Worm (Caenorhabditis elegans) whole organism, L2 larva: ENCODE measurements around the gene sto-6.

ENCODE experiments used
- C34F6.9 ChIP-seq: fragments of 150-350 bp; optimal IDR thresholded peaks from 2 replicates; lab custom pipeline; 2014; ENCODE audit warnings: missing biosample characterization, missing genetic modification characterization
- R02D3.7 ChIP-seq: fragments of 150-350 bp; optimal IDR thresholded peaks from 2 replicates; lab custom pipeline; 2014; ENCODE audit warnings: missing biosample characterization, missing genetic modification characterization
- ZK546.5 ChIP-seq: sonication (generic microtip); optimal IDR thresholded peaks from 2 replicates; lab custom pipeline; 2017; ENCODE audit warnings: missing biosample characterization, missing genetic modification characterization
- blmp-1 ChIP-seq: sonication (generic microtip); optimal IDR thresholded peaks from 2 replicates; lab custom pipeline; 2017; ENCODE audit warnings: missing genetic modification characterization, mild to moderate bottlenecking, missing compliant biosample characterization, antibody characterized with exemption, moderate library complexity; ENCODE audit not compliant: insufficient read depth
- ceh-16 ChIP-seq: fragments of 150-350 bp; optimal IDR thresholded peaks from 2 replicates; lab custom pipeline; 2014; ENCODE audit warnings: missing biosample characterization, missing genetic modification characterization
- ceh-82 ChIP-seq: fragments of 150-350 bp; optimal IDR thresholded peaks from 2 replicates; lab custom pipeline; 2014; ENCODE audit warnings: missing biosample characterization, missing genetic modification characterization
- crh-2 ChIP-seq: sonication (generic microtip); optimal IDR thresholded peaks from 2 replicates; lab custom pipeline; 2017; ENCODE audit warnings: missing biosample characterization, missing genetic modification characterization
- egl-27 ChIP-seq: sonication (generic microtip); optimal IDR thresholded peaks from 3 replicates; lab custom pipeline; 2017; ENCODE audit warnings: missing biosample characterization, missing genetic modification reagents, missing genetic modification characterization
- elt-1 ChIP-seq: fragments of 150-350 bp; optimal IDR thresholded peaks from 2 replicates; lab custom pipeline; 2014; ENCODE audit warnings: missing biosample characterization, missing genetic modification characterization
- fos-1 ChIP-seq: fragments of 150-350 bp; optimal IDR thresholded peaks from 2 replicates; lab custom pipeline; 2014; ENCODE audit warnings: missing biosample characterization, missing genetic modification characterization
- gmeb-1 ChIP-seq: fragments of 150-350 bp; optimal IDR thresholded peaks from 2 replicates; lab custom pipeline; 2014; ENCODE audit warnings: missing biosample characterization, missing genetic modification characterization
- lin-11 ChIP-seq: fragments of 150-350 bp; sonication (generic microtip); optimal IDR thresholded peaks from 2 replicates; lab custom pipeline; 2014; ENCODE audit warnings: missing biosample characterization, missing genetic modification characterization, inconsistent platforms, mixed read lengths
- lin-13 ChIP-seq: fragments of 150-350 bp; optimal IDR thresholded peaks from 2 replicates; lab custom pipeline; 2014; ENCODE audit warnings: missing biosample characterization, missing genetic modification reagents, missing genetic modification characterization
- lsy-2 ChIP-seq, 2 experiments: fragments of 150-350 bp in 1 of 2; sonication (generic microtip) in 1 of 2; optimal IDR thresholded peaks; 2 replicates each; lab custom pipeline; 2014 to 2017; ENCODE audit warnings: missing biosample characterization in 2 of 2, missing genetic modification characterization in 2 of 2
- mbf-1 ChIP-seq: sonication (generic microtip); optimal IDR thresholded peaks from 2 replicates; lab custom pipeline; 2017; ENCODE audit warnings: missing biosample characterization, missing genetic modification characterization
- mdl-1 ChIP-seq, 2 experiments: fragments of 150-350 bp in 1 of 2; sonication (generic microtip) in 1 of 2; optimal IDR thresholded peaks; 2 replicates each; lab custom pipeline; 2017; ENCODE audit warnings: missing biosample characterization in 2 of 2, missing genetic modification characterization in 2 of 2
- nhr-10 ChIP-seq: sonication (generic microtip); optimal IDR thresholded peaks from 2 replicates; lab custom pipeline; 2017; ENCODE audit warnings: missing biosample characterization, missing genetic modification characterization
- nhr-11 ChIP-seq: fragments of 150-350 bp; optimal IDR thresholded peaks from 2 replicates; lab custom pipeline; 2014; ENCODE audit warnings: missing biosample characterization, missing genetic modification characterization
- nhr-12 ChIP-seq: fragments of 150-350 bp; optimal IDR thresholded peaks from 2 replicates; lab custom pipeline; 2014; ENCODE audit warnings: missing biosample characterization, missing genetic modification characterization
- nhr-129 ChIP-seq: fragments of 150-350 bp; optimal IDR thresholded peaks from 2 replicates; lab custom pipeline; 2014; ENCODE audit warnings: missing biosample characterization, missing genetic modification characterization
- nhr-21 ChIP-seq: fragments of 150-350 bp; optimal IDR thresholded peaks from 2 replicates; lab custom pipeline; 2014; ENCODE audit warnings: missing biosample characterization, missing genetic modification characterization
- nhr-23 ChIP-seq: fragments of 150-350 bp; optimal IDR thresholded peaks from 2 replicates; lab custom pipeline; 2014; ENCODE audit warnings: missing biosample characterization, missing genetic modification reagents, missing genetic modification characterization
- nhr-237 ChIP-seq: fragments of 150-350 bp; optimal IDR thresholded peaks from 2 replicates; lab custom pipeline; 2014; ENCODE audit warnings: missing biosample characterization, missing genetic modification characterization
- nhr-25 ChIP-seq: fragments of 150-350 bp; sonication (generic microtip); optimal IDR thresholded peaks from 3 replicates; lab custom pipeline; 2014; ENCODE audit warnings: missing biosample characterization, missing genetic modification characterization
- nhr-6 ChIP-seq: fragments of 150-350 bp; optimal IDR thresholded peaks from 2 replicates; lab custom pipeline; 2014; ENCODE audit warnings: missing biosample characterization, missing genetic modification characterization
- sem-4 ChIP-seq: fragments of 150-350 bp; optimal IDR thresholded peaks from 2 replicates; lab custom pipeline; 2014; ENCODE audit warnings: missing biosample characterization, missing genetic modification reagents, missing genetic modification characterization
- skn-1 ChIP-seq: sonication (generic microtip); optimal IDR thresholded peaks from 2 replicates; lab custom pipeline; 2017; ENCODE audit warnings: missing biosample characterization, missing genetic modification characterization
- sma-3 ChIP-seq: sonication (generic microtip); optimal IDR thresholded peaks from 2 replicates; lab custom pipeline; 2016; ENCODE audit warnings: missing genetic modification reagents, missing genetic modification characterization, missing compliant biosample characterization
- sma-9 ChIP-seq, 2 experiments: fragments of 150-350 bp in 1 of 2; sonication (generic microtip) in 1 of 2; optimal IDR thresholded peaks; 2 replicates each; lab custom pipeline; 2014 to 2016; ENCODE audit warnings: missing genetic modification characterization in 2 of 2, mild to moderate bottlenecking in 1 of 2, missing biosample characterization in 1 of 2, missing compliant biosample characterization in 1 of 2, missing genetic modification reagents in 1 of 2, moderate library complexity in 1 of 2
- unc-39 ChIP-seq: fragments of 150-350 bp; optimal IDR thresholded peaks from 2 replicates; lab custom pipeline; 2014; ENCODE audit warnings: missing biosample characterization, missing genetic modification characterization
- unc-55 ChIP-seq: fragments of 150-350 bp; sonication (generic microtip); optimal IDR thresholded peaks from 3 replicates; lab custom pipeline; 2014; ENCODE audit warnings: missing biosample characterization, missing genetic modification reagents, missing genetic modification characterization
- zag-1 ChIP-seq: fragments of 150-350 bp; optimal IDR thresholded peaks from 2 replicates; lab custom pipeline; 2014; ENCODE audit warnings: missing biosample characterization, missing genetic modification characterization
- ztf-1 ChIP-seq: fragments of 200-800 bp; sonication (Bioruptor generic); conservative IDR thresholded peaks from 2 replicates; pipeline ENCODE4 v1.3.6; 2022; ENCODE audit warnings: missing genetic modification characterization, missing compliant biosample characterization
- ztf-11 ChIP-seq: sonication (generic microtip); optimal IDR thresholded peaks from 2 replicates; lab custom pipeline; 2017; ENCODE audit warnings: missing biosample characterization, missing genetic modification characterization
- ztf-4 ChIP-seq: fragments of 150-350 bp; optimal IDR thresholded peaks from 2 replicates; lab custom pipeline; 2014; ENCODE audit warnings: missing biosample characterization, missing genetic modification characterization

The sto-6 gene

DNA sequence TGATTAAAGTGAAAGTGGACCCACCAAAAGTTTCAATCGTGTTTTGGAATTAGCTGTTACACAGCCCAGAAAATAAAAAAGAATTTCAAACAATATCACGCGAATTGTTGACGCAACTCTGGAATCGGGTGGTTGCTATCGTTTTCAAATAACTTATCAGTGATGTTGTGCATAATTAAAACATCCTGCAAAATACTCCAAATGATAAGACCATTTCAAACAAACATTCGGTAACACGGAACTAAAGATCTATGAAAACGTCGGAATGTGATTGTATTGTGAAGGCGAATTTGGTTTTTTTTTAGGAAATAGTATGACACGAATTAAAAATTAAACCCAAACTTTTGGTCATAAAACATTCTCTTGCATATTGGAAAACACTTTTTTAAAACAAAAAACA is 3.6 kb upstream of the sto-6 start, which contains the start of gene spp-30:
Gene spp-30 (minus strand): TSS at position 101 of the 400 bp plus-strand sequence.
- TF ChIP-seq fos-1 = no peak
- TF ChIP-seq mdl-1 (tag; optimal IDR thresholded peaks at IDR 0.05; lab: Kevin White, UChicago) = no peak
- TF ChIP-seq ztf-11 = no peak
- TF ChIP-seq blmp-1 (tag; lab: Kevin White, UChicago) = no peak
- no peak for TF ChIP-seq ztf-4 (tag; lab: Kevin White, UChicago)
- TF ChIP-seq nhr-11 (tag; lab: Kevin White, UChicago) = no peak
- no peak for TF ChIP-seq sma-3 (GFP tag; lab: Kevin White, UChicago)
- no peak for TF ChIP-seq gmeb-1 (tag; lab: Kevin White, UChicago)
- TF ChIP-seq sem-4 (tag; lab: Kevin White, UChicago) = no peak
- no peak for TF ChIP-seq unc-55 (GFP tag; lab: Kevin White, UChicago)
- TF ChIP-seq ztf-1 = no peak
- TF ChIP-seq nhr-25 (tag; lab: Kevin White, UChicago) = no peak
- no peak for TF ChIP-seq unc-39 (tag; lab: Kevin White, UChicago)
- TF ChIP-seq C34F6.9 (tag; lab: Kevin White, UChicago) = no peak
- no peak for TF ChIP-seq nhr-6 (tag; lab: Kevin White, UChicago)
- no peak for TF ChIP-seq lin-11 (tag; lab: Kevin White, UChicago)

DNA sequence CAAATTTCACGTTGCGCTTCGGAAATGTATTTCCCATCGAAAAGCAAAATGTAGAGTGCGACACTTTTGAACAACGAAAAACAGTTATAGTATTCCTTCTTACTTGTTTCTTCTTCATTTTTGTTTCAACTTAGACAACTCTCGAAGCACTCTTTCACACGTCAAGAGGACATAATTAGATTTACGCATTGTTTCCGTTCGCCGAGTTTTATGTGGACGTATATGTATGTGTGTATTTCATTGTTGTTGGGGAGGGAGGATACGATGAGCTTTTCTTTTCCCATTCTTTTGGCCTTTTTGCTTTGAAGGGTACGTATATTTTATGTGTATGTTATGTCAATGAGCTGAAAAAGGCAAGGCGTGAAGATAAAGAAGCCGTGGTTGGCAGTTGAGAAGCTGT is 1.7 kb upstream of the sto-6 start:
- TF ChIP-seq nhr-23 (tag; lab: Kevin White, UChicago) (no peak), zag-1 (tag; lab: Kevin White, UChicago) (peak; percentile 27)

DNA sequence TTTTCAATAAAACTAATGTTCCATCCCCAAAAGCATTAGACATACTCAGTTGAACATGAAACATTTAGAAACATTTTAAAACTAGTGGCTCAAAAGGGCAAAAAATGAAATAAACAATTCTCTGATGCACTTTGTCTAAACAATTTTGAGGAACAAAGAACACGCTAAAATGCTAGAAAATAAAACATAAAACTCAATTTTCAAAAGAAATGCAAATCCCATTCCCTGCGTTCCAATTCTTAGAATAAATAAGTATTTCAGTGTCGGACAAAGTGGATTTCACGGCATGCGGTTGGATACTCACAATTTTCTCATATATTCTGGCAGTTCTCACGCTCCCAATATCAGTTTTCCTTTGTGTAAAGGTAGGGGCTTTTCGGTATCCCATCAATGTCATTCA is 1.1 kb downstream of the sto-6 start:
- TF ChIP-seq R02D3.7 (tag; lab: Kevin White, UChicago) (no peak), ztf-1 (no peak), ceh-82 (tag; lab: Kevin White, UChicago) (no peak), blmp-1 (tag; lab: Kevin White, UChicago) (no peak), ztf-11 (no peak), nhr-21 (tag; lab: Kevin White, UChicago) (no peak), egl-27 (tag; lab: Kevin White, UChicago) (no peak), ZK546.5 (tag; lab: Kevin White, UChicago) (no peak), skn-1 (no peak), lin-13 (GFP tag; lab: Kevin White, UChicago) (no peak), C34F6.9 (tag; lab: Kevin White, UChicago) (no peak), nhr-6 (tag; lab: Kevin White, UChicago) (no peak), sma-9 (GFP tag; optimal IDR thresholded peaks at IDR 0.05; lab: Kevin White, UChicago) (no peak), sma-9 (tag; optimal IDR thresholded peaks at IDR 0.05; lab: Kevin White, UChicago) (no peak)

DNA sequence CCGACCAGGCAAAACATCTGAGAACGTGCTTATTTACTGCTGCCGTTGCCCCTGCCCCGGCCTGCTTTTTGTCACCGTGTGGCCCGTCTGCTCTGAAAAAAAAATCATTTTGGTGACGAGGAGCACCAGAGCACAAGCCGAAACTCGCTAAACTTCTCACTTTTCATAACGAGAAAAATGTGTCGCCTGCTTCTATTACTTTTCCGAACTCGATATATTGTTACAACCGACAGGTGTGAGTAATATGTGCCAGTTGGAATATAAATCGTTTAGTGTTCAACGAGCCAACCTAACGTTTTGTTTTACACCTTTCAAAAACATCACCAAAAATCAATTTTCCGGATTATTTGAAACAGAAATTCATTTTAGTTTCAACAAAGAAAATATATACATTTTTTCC is 5.5 kb downstream of the sto-6 start:
- no peak for TF ChIP-seq unc-39 (tag; lab: Kevin White, UChicago)
- no peak for TF ChIP-seq nhr-237 (tag; lab: Kevin White, UChicago)
- no peak for TF ChIP-seq mbf-1 (tag; lab: Kevin White, UChicago)
- TF ChIP-seq mdl-1 (tag; optimal IDR thresholded peaks at IDR 0.05; lab: Kevin White, UChicago) = no peak
- TF ChIP-seq ceh-16 (tag; lab: Kevin White, UChicago) = no peak
- TF ChIP-seq lsy-2 (tag; optimal IDR thresholded peaks at IDR 0.05; lab: Kevin White, UChicago) = no peak
- TF ChIP-seq ZK546.5 (tag; lab: Kevin White, UChicago) = no peak
- no peak for TF ChIP-seq gmeb-1 (tag; lab: Kevin White, UChicago)
- TF ChIP-seq ztf-11 = no peak
- TF ChIP-seq ceh-82 (tag; lab: Kevin White, UChicago) = no peak
- no peak for TF ChIP-seq crh-2 (tag; lab: Kevin White, UChicago)
- TF ChIP-seq elt-1 (tag; lab: Kevin White, UChicago) = no peak
- no peak for TF ChIP-seq nhr-10 (tag; lab: Kevin White, UChicago)
- TF ChIP-seq nhr-6 (tag; lab: Kevin White, UChicago) = no peak

DNA sequence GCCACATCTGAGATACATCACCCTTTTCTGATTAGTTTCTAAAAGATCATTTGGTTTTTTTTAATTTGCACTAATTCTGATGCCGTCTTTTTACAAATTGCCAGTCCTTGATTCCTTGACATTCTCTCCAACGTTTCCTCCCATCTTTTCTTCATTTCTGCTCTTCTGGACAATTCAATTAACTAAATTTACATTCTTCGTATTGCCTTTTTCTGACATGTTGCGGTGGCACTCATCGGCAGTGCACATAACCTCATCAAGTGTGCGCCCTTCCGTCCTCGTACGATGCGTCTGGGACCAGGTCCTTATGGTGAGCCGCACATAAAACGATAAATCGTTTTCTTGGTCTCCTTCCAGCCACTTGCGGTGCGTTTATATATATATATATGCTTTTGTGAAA is 6.8 kb downstream of the sto-6 start:
- TF ChIP-seq unc-39 (tag; lab: Kevin White, UChicago) (no peak), ztf-4 (tag; lab: Kevin White, UChicago) (no peak), sma-9 (GFP tag; optimal IDR thresholded peaks at IDR 0.05; lab: Kevin White, UChicago) (no peak), sma-9 (tag; optimal IDR thresholded peaks at IDR 0.05; lab: Kevin White, UChicago) (no peak), fos-1 (no peak), blmp-1 (tag; lab: Kevin White, UChicago) (no peak), ztf-11 (no peak), C34F6.9 (tag; lab: Kevin White, UChicago) (no peak), ceh-16 (tag; lab: Kevin White, UChicago) (no peak), sem-4 (tag; lab: Kevin White, UChicago) (no peak), nhr-129 (tag; lab: Kevin White, UChicago) (no peak), nhr-10 (tag; lab: Kevin White, UChicago) (no peak), nhr-12 (no peak), lin-13 (GFP tag; lab: Kevin White, UChicago) (no peak)
